Worm (Caenorhabditis elegans) whole organism, L1 larva: Measurements from ENCODE around the gene F49H12.2.

ENCODE experiments used
- C34B4.2 ChIP-seq: sonication (generic microtip); optimal IDR thresholded peaks from 2 replicates; lab custom pipeline; 2017; ENCODE audit warnings: mild to moderate bottlenecking, missing genetic modification characterization, missing compliant biosample characterization
- Y116A8C.19 ChIP-seq: sonication (generic microtip); optimal IDR thresholded peaks from 2 replicates; lab custom pipeline; 2016; ENCODE audit warnings: missing compliant biosample characterization, missing genetic modification characterization, borderline replicate concordance
- ama-1 ChIP-seq: fragments of 150-350 bp; optimal IDR thresholded peaks from 2 replicates; lab custom pipeline; 2014
- ceh-63 ChIP-seq: fragments of 200-800 bp; sonication (Bioruptor generic); optimal IDR thresholded peaks from 2 replicates; lab custom pipeline; 2018; ENCODE audit warnings: mild to moderate bottlenecking, missing genetic modification characterization, missing compliant biosample characterization
- ceh-8 ChIP-seq: fragments of 200-800 bp; sonication (Bioruptor generic); optimal IDR thresholded peaks from 2 replicates; lab custom pipeline; 2018; ENCODE audit warnings: mild to moderate bottlenecking, missing genetic modification characterization, moderate library complexity, missing compliant biosample characterization
- ceh-88 ChIP-seq: fragments of 200-800 bp; sonication (Bioruptor generic); IDR thresholded peaks from 2 replicates; pipeline ENCODE4 v1.3.6; 2022; ENCODE audit warnings: missing genetic modification characterization, missing compliant biosample characterization
- dsc-1 ChIP-seq: sonication (generic microtip); optimal IDR thresholded peaks from 2 replicates; lab custom pipeline; 2016; ENCODE audit warnings: mild to moderate bottlenecking, missing genetic modification characterization, missing compliant biosample characterization
- efl-3 ChIP-seq: fragments of 200-800 bp; sonication (Bioruptor generic); optimal IDR thresholded peaks from 2 replicates; lab custom pipeline; 2018; ENCODE audit warnings: mild to moderate bottlenecking, missing genetic modification characterization, missing compliant biosample characterization
- egl-13 ChIP-seq: sonication (generic microtip); optimal IDR thresholded peaks from 2 replicates; lab custom pipeline; 2016; ENCODE audit warnings: missing genotype, missing genetic modification reagents, missing genetic modification characterization, missing compliant biosample characterization
- egl-27 ChIP-seq, 2 experiments: fragments of 150-350 bp in 1 of 2; sonication (generic microtip); optimal IDR thresholded peaks; 3 replicates each; lab custom pipeline; 2017 to 2018; ENCODE audit warnings: missing biosample characterization in 2 of 2, missing genetic modification characterization in 2 of 2, missing genetic modification reagents in 2 of 2
- elt-2 ChIP-seq: sonication (generic microtip); optimal IDR thresholded peaks from 2 replicates; lab custom pipeline; 2016; ENCODE audit warnings: missing genetic modification characterization, mild to moderate bottlenecking, inconsistent platforms, missing compliant biosample characterization, missing genetic modification reagents
- fkh-8 ChIP-seq: sonication (generic microtip); optimal IDR thresholded peaks from 2 replicates; lab custom pipeline; 2016; ENCODE audit warnings: mild to moderate bottlenecking, missing genetic modification characterization, missing compliant biosample characterization
- hlh-4 ChIP-seq: sonication (generic microtip); optimal IDR thresholded peaks from 2 replicates; lab custom pipeline; 2016; ENCODE audit warnings: mild to moderate bottlenecking, missing genetic modification characterization, missing compliant biosample characterization
- irx-1 ChIP-seq: sonication (generic microtip); optimal IDR thresholded peaks from 2 replicates; lab custom pipeline; 2016; ENCODE audit warnings: missing genetic modification characterization, missing compliant biosample characterization
- isw-1 ChIP-seq: fragments of 200-800 bp; sonication (Bioruptor generic); IDR thresholded peaks from 2 replicates; pipeline ENCODE4 v1.3.6; 2022; ENCODE audit warnings: missing genetic modification characterization, missing compliant biosample characterization
- jun-1 ChIP-seq: fragments of 150-350 bp; optimal IDR thresholded peaks from 2 replicates; lab custom pipeline; 2014; ENCODE audit warnings: missing biosample characterization, missing genetic modification reagents, missing genetic modification characterization
- lin-13 ChIP-seq: fragments of 150-350 bp; optimal IDR thresholded peaks from 2 replicates; lab custom pipeline; 2014; ENCODE audit warnings: missing biosample characterization, missing genetic modification reagents, missing genetic modification characterization
- lin-14 ChIP-seq: fragments of 200-800 bp; sonication (Bioruptor generic); optimal IDR thresholded peaks from 2 replicates; lab custom pipeline; 2018; ENCODE audit warnings: mild to moderate bottlenecking, missing genetic modification characterization, moderate library complexity, missing compliant biosample characterization
- lin-35 ChIP-seq, 2 experiments: fragments of 150-350 bp; optimal IDR thresholded peaks; 2 replicates each; lab custom pipeline; 2014; ENCODE audit warnings: missing biosample characterization in 2 of 2, missing genetic modification characterization in 2 of 2, missing genetic modification reagents in 2 of 2
- lin-39 ChIP-seq: fragments of 150-350 bp; optimal IDR thresholded peaks from 2 replicates; lab custom pipeline; 2014; ENCODE audit warnings: missing biosample characterization, missing genetic modification reagents, missing genetic modification characterization
- lir-3 ChIP-seq: sonication (generic microtip); optimal IDR thresholded peaks from 2 replicates; lab custom pipeline; 2016; ENCODE audit warnings: mild to moderate bottlenecking, missing genetic modification characterization, moderate library complexity, missing compliant biosample characterization; ENCODE audit not compliant: poor library complexity
- mef-2 ChIP-seq: fragments of 150-350 bp; optimal IDR thresholded peaks from 2 replicates; lab custom pipeline; 2014; ENCODE audit warnings: missing biosample characterization, missing genetic modification characterization
- mep-1 ChIP-seq: fragments of 150-350 bp; optimal IDR thresholded peaks from 2 replicates; lab custom pipeline; 2014; ENCODE audit warnings: missing biosample characterization, missing genetic modification characterization
- nhr-11 ChIP-seq: fragments of 150-350 bp; optimal IDR thresholded peaks from 2 replicates; lab custom pipeline; 2014; ENCODE audit warnings: missing biosample characterization, missing genetic modification characterization
- nhr-12 ChIP-seq: sonication (generic microtip); optimal IDR thresholded peaks from 2 replicates; lab custom pipeline; 2017; ENCODE audit warnings: missing biosample characterization, missing genetic modification characterization
- nhr-20 ChIP-seq: sonication (generic microtip); optimal IDR thresholded peaks from 2 replicates; lab custom pipeline; 2016; ENCODE audit warnings: mild to moderate bottlenecking, missing genetic modification characterization, missing compliant biosample characterization
- nhr-237 ChIP-seq: fragments of 150-350 bp; optimal IDR thresholded peaks from 2 replicates; lab custom pipeline; 2014; ENCODE audit warnings: missing biosample characterization, missing genetic modification characterization
- nhr-47 ChIP-seq: sonication (generic microtip); optimal IDR thresholded peaks from 2 replicates; lab custom pipeline; 2016; ENCODE audit warnings: mild to moderate bottlenecking, missing genetic modification characterization, moderate library complexity, missing compliant biosample characterization
- nhr-71 ChIP-seq: sonication (generic microtip); optimal IDR thresholded peaks from 2 replicates; lab custom pipeline; 2016; ENCODE audit warnings: mild to moderate bottlenecking, missing genetic modification characterization, moderate library complexity, missing compliant biosample characterization
- nhr-76 ChIP-seq: sonication (generic microtip); optimal IDR thresholded peaks from 2 replicates; lab custom pipeline; 2017; ENCODE audit warnings: missing biosample characterization, missing genetic modification characterization
- nhr-77 ChIP-seq: fragments of 150-350 bp; optimal IDR thresholded peaks from 2 replicates; lab custom pipeline; 2014; ENCODE audit warnings: missing biosample characterization, missing genetic modification characterization
- nhr-85 ChIP-seq: sonication (generic microtip); peaks from one replicate; lab custom pipeline; 2016; ENCODE audit warnings: missing genetic modification characterization, inconsistent platforms, missing compliant biosample characterization
- nhr-90 ChIP-seq: sonication (generic microtip); optimal IDR thresholded peaks from 2 replicates; lab custom pipeline; 2016; ENCODE audit warnings: mild to moderate bottlenecking, missing genetic modification characterization, missing compliant biosample characterization; ENCODE audit not compliant: poor library complexity
- pax-3 ChIP-seq: fragments of 200-800 bp; sonication (Bioruptor generic); optimal IDR thresholded peaks from 2 replicates; lab custom pipeline; 2018; ENCODE audit warnings: mild to moderate bottlenecking, missing genetic modification characterization, moderate library complexity, missing compliant biosample characterization
- snpc-4 ChIP-seq: fragments of 150-350 bp; optimal IDR thresholded peaks from 2 replicates; lab custom pipeline; 2014; ENCODE audit warnings: missing biosample characterization, missing genetic modification characterization
- snu-23 ChIP-seq: sonication (generic microtip); optimal IDR thresholded peaks from 2 replicates; lab custom pipeline; 2016; ENCODE audit warnings: missing genetic modification characterization, missing compliant biosample characterization
- sox-4 ChIP-seq: sonication (generic microtip); optimal IDR thresholded peaks from 2 replicates; lab custom pipeline; 2016; ENCODE audit warnings: missing genetic modification characterization, missing compliant biosample characterization
- swsn-7 ChIP-seq: sonication (generic microtip); optimal IDR thresholded peaks from 2 replicates; lab custom pipeline; 2016; ENCODE audit warnings: missing genetic modification characterization, missing compliant biosample characterization
- unc-86 ChIP-seq: sonication (generic microtip); optimal IDR thresholded peaks from 2 replicates; lab custom pipeline; 2016; ENCODE audit warnings: missing genetic modification characterization, missing compliant biosample characterization
- zag-1 ChIP-seq: fragments of 150-350 bp; optimal IDR thresholded peaks from 2 replicates; lab custom pipeline; 2014; ENCODE audit warnings: missing biosample characterization, missing genetic modification characterization

F49H12.2 gene

ce11 chrX:2078822-2079221 is 6.3 kb upstream of the F49H12.2 start:
- TF ChIP-seq ama-1 (lab: Kevin White, UChicago), result no peak
- TF ChIP-seq snu-23 (GFP tag; lab: Kevin White, UChicago), result no peak
- TF ChIP-seq nhr-47 (tag; lab: Kevin White, UChicago), result peak; percentile 51
- peak; percentile 55 for TF ChIP-seq egl-13 (tag; lab: Kevin White, UChicago)
- peak; percentile 8 for TF ChIP-seq pax-3 (tag; lab: Kevin White, UChicago)
- TF ChIP-seq dsc-1 (tag; lab: Kevin White, UChicago), result peak; percentile 84
- TF ChIP-seq nhr-11 (tag; lab: Kevin White, UChicago), result peak; percentile 19
- TF ChIP-seq jun-1 (tag; lab: Kevin White, UChicago), result no peak
- peak; percentile 74 for TF ChIP-seq fkh-8 (tag; lab: Kevin White, UChicago)
- TF ChIP-seq nhr-71, result peak; percentile 39

ce11 chrX:2079536-2079935 is 5.6 kb upstream of the F49H12.2 start, which contains the start of gene F49H12.4:
F49H12.4 (plus strand) TSS chrX:2079836.
- TF ChIP-seq nhr-12 (tag; lab: Kevin White, UChicago), result no peak
- TF ChIP-seq dsc-1 (tag; lab: Kevin White, UChicago), result peak; percentile 17

- TF ChIP-seq nhr-71 (peak; percentile 45), swsn-7 (tag; lab: Kevin White, UChicago) (no peak), sox-4 (tag; lab: Kevin White, UChicago) (no peak), lin-14 (GFP tag; lab: Kevin White, UChicago) (peak; percentile 43), isw-1 (GFP tag; lab: Robert Waterston, UW) (no peak), C34B4.2 (tag; lab: Kevin White, UChicago) (no peak), lin-35 (GFP tag; optimal IDR thresholded peaks at IDR 0.05; lab: Kevin White, UChicago) (no peak), nhr-76 (tag; lab: Kevin White, UChicago) (no peak), irx-1 (tag; lab: Kevin White, UChicago) (no peak), jun-1 (tag; lab: Kevin White, UChicago) (no peak), fkh-8 (tag; lab: Kevin White, UChicago) (peak; percentile 67), nhr-90 (tag; lab: Kevin White, UChicago) (no peak), efl-3 (no peak), nhr-237 (tag; lab: Kevin White, UChicago) (no peak), egl-27 (tag; optimal IDR thresholded peaks at IDR 0.05; lab: Kevin White, UChicago) (no peak), nhr-77 (tag; lab: Kevin White, UChicago) (no peak), nhr-85 (no peak), Y116A8C.19 (tag; lab: Kevin White, UChicago) (no peak), ceh-8 (no peak), nhr-20 (tag; lab: Kevin White, UChicago) (no peak), zag-1 (tag; lab: Kevin White, UChicago) (no peak), dsc-1 (tag; lab: Kevin White, UChicago) (peak; percentile 39), lin-39 (no peak), snpc-4 (tag; lab: Kevin White, UChicago) (no peak), hlh-4 (tag; lab: Kevin White, UChicago) (no peak), ama-1 (lab: Kevin White, UChicago) (no peak), ceh-63 (GFP tag; lab: Kevin White, UChicago) (no peak), nhr-47 (tag; lab: Kevin White, UChicago) (peak; percentile 28), mef-2 (tag; lab: Kevin White, UChicago) (no peak), ceh-88 (GFP tag; lab: Robert Waterston, UW) (no peak), snu-23 (GFP tag; lab: Kevin White, UChicago) (no peak), lir-3 (no peak), lin-13 (GFP tag; lab: Kevin White, UChicago) (no peak), elt-2 (tag; lab: Kevin White, UChicago) (no peak), unc-86 (tag; lab: Kevin White, UChicago) (peak; percentile 49), mep-1 (no peak)
- TF ChIP-seq, all 84 proteins: peak for 6
These were observed 1.1 kb upstream of the F49H12.2 start, which contains the start of gene F49H12.3 for ce11 chrX:2084019-2084418. F49H12.3 (plus strand) TSS chrX:2084375.
